Worm (Caenorhabditis elegans): ENCODE results near the gene T19B10.5.
A peak's percentile ranks its signal among the peaks of the same experiment; 100 is the strongest.

T19B10.5 gene

ce11 chrV:11217394-11217793, 17.1 kb upstream of the T19B10.5 start, which contains the start of gene cyp-29A2:
cyp-29A2 (plus strand) TSS chrV:11217583.
- TF ChIP-seq elt-2 (tag; optimal IDR thresholded peaks at IDR 0.05) (peak; percentile 17), pqm-1 (tag; optimal IDR thresholded peaks at IDR 0.05) (peak; percentile 18), fkh-10 (GFP tag; optimal IDR thresholded peaks at IDR 0.05) (no peak), lin-15B (tag; optimal IDR thresholded peaks at IDR 0.05) (no peak), jun-1 (tag; optimal IDR thresholded peaks at IDR 0.05) (no peak)

DNA sequence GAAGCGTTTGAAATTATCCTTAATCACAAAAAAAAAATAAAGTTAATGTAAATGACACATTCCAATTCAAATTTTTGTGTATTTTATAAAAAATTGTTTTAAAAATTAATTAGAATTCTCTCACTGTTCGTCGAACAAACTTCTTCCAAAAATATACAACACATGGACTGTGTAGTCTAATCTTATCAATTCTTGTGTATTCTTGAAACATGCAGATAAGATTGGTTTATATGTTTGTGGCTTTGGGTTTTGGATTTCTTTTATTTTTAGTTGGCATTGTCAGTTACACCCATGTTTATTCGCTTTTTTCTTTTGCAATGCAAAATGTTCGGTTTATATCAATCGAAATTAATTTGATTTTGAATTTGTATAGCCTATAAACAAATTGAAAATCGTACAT, 14.0 kb upstream of the T19B10.5 start:
- TF ChIP-seq unc-62 (GFP tag; optimal IDR thresholded peaks at IDR 0.05), result no peak

ce11 chrV:11220936-11221335, 13.5 kb upstream of the T19B10.5 start, which contains the start of gene T19B10.2:
T19B10.2 (plus strand) TSS chrV:11221302.
- TF ChIP-seq unc-62 (GFP tag; optimal IDR thresholded peaks at IDR 0.05), result no peak
- no peak for TF ChIP-seq R02D3.7 (tag; optimal IDR thresholded peaks at IDR 0.05)
- no peak for TF ChIP-seq elt-3 (tag; optimal IDR thresholded peaks at IDR 0.05)
- no peak for TF ChIP-seq nhr-11 (tag; optimal IDR thresholded peaks at IDR 0.05)
- no peak for TF ChIP-seq lin-15B (tag; optimal IDR thresholded peaks at IDR 0.05)
- TF ChIP-seq nhr-23 (tag; optimal IDR thresholded peaks at IDR 0.05), result peak; percentile 76

- TF ChIP-seq tbx-2 (tag; optimal IDR thresholded peaks at IDR 0.05) (no peak), sea-2 (GFP tag; optimal IDR thresholded peaks at IDR 0.05) (no peak)
These were observed 10.8 kb upstream of the T19B10.5 start for ce11 chrV:11223698-11224097.

DNA sequence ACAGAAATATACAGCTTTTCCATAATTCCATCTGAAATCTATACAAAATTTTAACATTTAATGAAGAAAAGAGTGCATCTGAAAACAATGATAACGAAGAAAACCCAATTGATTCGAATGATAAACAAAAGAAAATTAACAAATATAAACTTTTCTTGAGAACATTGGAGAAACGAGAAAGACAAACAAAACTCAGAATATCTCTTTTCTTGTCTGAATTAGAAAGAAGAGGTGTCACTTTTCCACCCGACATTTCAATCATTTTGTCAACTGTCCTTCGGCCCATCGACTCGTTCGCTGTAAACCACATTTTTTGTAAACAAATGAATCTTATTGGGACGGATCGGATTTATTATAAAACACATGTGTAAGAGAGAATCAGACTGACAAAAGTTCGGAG, 8.5 kb upstream of the T19B10.5 start, which contains the start of gene bgal-1:
bgal-1 (minus strand) TSS at position 38 of the 400 bp plus-strand sequence.
- TF ChIP-seq zag-1 (tag; optimal IDR thresholded peaks at IDR 0.05) (no peak), sea-2 (GFP tag; optimal IDR thresholded peaks at IDR 0.05) (no peak), R02D3.7 (tag; optimal IDR thresholded peaks at IDR 0.05) (no peak), pqm-1 (tag; optimal IDR thresholded peaks at IDR 0.05) (no peak), nhr-77 (tag; optimal IDR thresholded peaks at IDR 0.05) (no peak), nhr-11 (tag; optimal IDR thresholded peaks at IDR 0.05) (no peak), unc-62 (GFP tag; optimal IDR thresholded peaks at IDR 0.05) (no peak), elt-1 (tag; optimal IDR thresholded peaks at IDR 0.05) (no peak), ceh-28 (tag; optimal IDR thresholded peaks at IDR 0.05) (no peak), ztf-11 (tag; optimal IDR thresholded peaks at IDR 0.05) (no peak), nhr-76 (tag; optimal IDR thresholded peaks at IDR 0.05) (no peak), ama-1 (optimal IDR thresholded peaks at IDR 0.05) (peak; percentile 69), nhr-43 (tag; optimal IDR thresholded peaks at IDR 0.05; ENCODE audit: poor library complexity, severe bottlenecking) (no peak), ceh-16 (tag; optimal IDR thresholded peaks at IDR 0.05) (no peak), nfya-1 (tag; optimal IDR thresholded peaks at IDR 0.05; ENCODE audit: insufficient read depth) (peak; percentile 15), nhr-23 (tag; optimal IDR thresholded peaks at IDR 0.05) (peak; percentile 40), egl-27 (tag; optimal IDR thresholded peaks at IDR 0.05) (no peak), hmg-11 (tag; optimal IDR thresholded peaks at IDR 0.05) (no peak), eor-1 (tag; optimal IDR thresholded peaks at IDR 0.05) (no peak), aly-2 (tag; optimal IDR thresholded peaks at IDR 0.05) (no peak), lin-39 (tag; optimal IDR thresholded peaks at IDR 0.05) (peak; percentile 4), elt-2 (tag; optimal IDR thresholded peaks at IDR 0.05) (peak; percentile 23), lsy-12 (tag; optimal IDR thresholded peaks at IDR 0.05) (peak; percentile 33), nhr-25 (tag; optimal IDR thresholded peaks at IDR 0.05) (peak; percentile 21), ceh-82 (tag; optimal IDR thresholded peaks at IDR 0.05) (no peak), pha-4 (tag; optimal IDR thresholded peaks at IDR 0.05) (peak; percentile 62), fkh-10 (GFP tag; optimal IDR thresholded peaks at IDR 0.05) (no peak), tbx-2 (tag; optimal IDR thresholded peaks at IDR 0.05) (peak; percentile 1), mml-1 (tag; optimal IDR thresholded peaks at IDR 0.05) (no peak), daf-12 (tag; optimal IDR thresholded peaks at IDR 0.05) (no peak), jun-1 (tag; optimal IDR thresholded peaks at IDR 0.05) (no peak)

Data from whole organism, L3 larva.